Worm (Caenorhabditis elegans) whole organism, L4 larva: Measurements from ENCODE around the gene srw-102.

Source experiments
- D1046.2 ChIP-seq: fragments of 200-800 bp; sonication (Bioruptor generic); IDR thresholded peaks from 2 replicates; pipeline ENCODE4 v1.3.6; 2022; ENCODE audit warnings: missing genetic modification characterization, missing compliant biosample characterization
- dmd-8 ChIP-seq: fragments of 200-800 bp; sonication (Bioruptor generic); IDR thresholded peaks from 2 replicates; pipeline ENCODE4 v1.3.6; 2022; ENCODE audit warnings: missing genetic modification characterization, missing compliant biosample characterization
- egl-27 ChIP-seq: sonication (generic microtip); optimal IDR thresholded peaks from 3 replicates; lab custom pipeline; 2017; ENCODE audit warnings: missing biosample characterization, missing genetic modification reagents, missing genetic modification characterization
- hmg-1.1 ChIP-seq: fragments of 200-800 bp; sonication (Bioruptor generic); IDR thresholded peaks from 2 replicates; pipeline ENCODE4 v1.3.6; 2022; ENCODE audit warnings: missing genetic modification reagents, missing genetic modification characterization, missing compliant biosample characterization
- jun-1 ChIP-seq: fragments of 150-350 bp; optimal IDR thresholded peaks from 2 replicates; lab custom pipeline; 2014; ENCODE audit warnings: missing biosample characterization, missing genetic modification reagents, missing genetic modification characterization
- lin-38 ChIP-seq: fragments of 200-800 bp; sonication (Bioruptor generic); IDR thresholded peaks from 2 replicates; pipeline ENCODE4 v1.3.6; 2022; ENCODE audit warnings: missing genetic modification reagents, missing genetic modification characterization, missing compliant biosample characterization
- mdt-29 ChIP-seq: fragments of 200-800 bp; sonication (Bioruptor generic); IDR thresholded peaks from 2 replicates; pipeline ENCODE4 v1.3.6; 2022; ENCODE audit warnings: missing genetic modification reagents, missing genetic modification characterization, missing compliant biosample characterization
- nhr-28 ChIP-seq: fragments of 150-350 bp; optimal IDR thresholded peaks from 2 replicates; lab custom pipeline; 2014; ENCODE audit warnings: missing biosample characterization, missing genetic modification characterization

Gene srw-102

DNA sequence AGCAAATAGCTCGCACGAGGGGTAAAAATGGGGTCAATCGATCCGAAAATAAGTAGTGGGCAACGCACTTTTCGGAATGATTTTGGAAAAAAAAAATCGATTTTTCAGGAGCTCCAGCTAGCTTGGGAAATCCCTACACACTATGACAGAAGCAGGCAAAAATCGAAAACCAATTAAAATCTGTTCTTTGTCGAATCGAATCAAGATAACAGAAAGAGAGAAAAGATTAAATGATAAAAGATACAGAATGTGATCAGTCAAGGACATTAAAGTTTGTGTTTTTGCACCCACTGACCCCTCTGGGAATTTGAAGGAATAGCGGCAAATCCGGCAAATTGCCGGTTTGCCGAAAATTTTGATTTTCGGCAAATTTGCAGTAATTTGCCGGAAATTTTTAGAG lies 47.4 kb downstream of the srw-102 start:
- TF ChIP-seq jun-1 (tag; lab: Kevin White, UChicago) (no peak), egl-27 (tag; lab: Kevin White, UChicago) (no peak), nhr-28 (tag; lab: Kevin White, UChicago) (peak; percentile 22), D1046.2 (GFP tag; lab: Robert Waterston, UW) (no peak), lin-38 (GFP tag; lab: Robert Waterston, UW) (no peak), hmg-1.1 (no peak), mdt-29 (GFP tag; lab: Robert Waterston, UW) (no peak), dmd-8 (no peak)
- TF ChIP-seq, all 104 proteins: peak for 1
